Worm (Caenorhabditis elegans): Measurements from ENCODE around the gene math-38.

math-38 gene

ce11 chrII:1584140-1584539 is 4.4 kb upstream of the math-38 start, which contains the start of gene clec-21:
Gene clec-21 (minus strand): TSS chrII:1584240.
- no peak for TF ChIP-seq ceh-13 (GFP tag; optimal IDR thresholded peaks at IDR 0.05)
- TF ChIP-seq F13C5.2 (tag; optimal IDR thresholded peaks at IDR 0.05) = no peak
- TF ChIP-seq hmbx-1 (tag; optimal IDR thresholded peaks at IDR 0.05) = no peak
- no peak for TF ChIP-seq ama-1 (optimal IDR thresholded peaks at IDR 0.05)
- TF ChIP-seq ets-7 (tag; optimal IDR thresholded peaks at IDR 0.05) = no peak
- TF ChIP-seq sea-1 (GFP tag; conservative IDR thresholded peaks at IDR 0.05) = no peak
- no peak for TF ChIP-seq tbx-37 (GFP tag; conservative IDR thresholded peaks at IDR 0.05)
- TF ChIP-seq ceh-36 (tag; optimal IDR thresholded peaks at IDR 0.05) = no peak
- no peak for TF ChIP-seq hnd-1 (tag; optimal IDR thresholded peaks at IDR 0.05)
- no peak for TF ChIP-seq hmg-4 (GFP tag; optimal IDR thresholded peaks at IDR 0.05)
- no peak for TF ChIP-seq aly-1 (tag; optimal IDR thresholded peaks at IDR 0.05)
- TF ChIP-seq B0310.2 (tag; optimal IDR thresholded peaks at IDR 0.05) = no peak
- no peak for TF ChIP-seq pes-1 (GFP tag; IDR thresholded peaks at IDR 0.05)
- TF ChIP-seq flt-1 (GFP tag; IDR thresholded peaks at IDR 0.05) = no peak
- TF ChIP-seq tra-4 (tag; optimal IDR thresholded peaks at IDR 0.05) = no peak
- TF ChIP-seq scrt-1 (GFP tag; IDR thresholded peaks at IDR 0.05) = no peak
- no peak for TF ChIP-seq tbx-11 (GFP tag; IDR thresholded peaks at IDR 0.05)

ce11 chrII:1576772-1577171 is 3.0 kb downstream of the math-38 start:
- TF ChIP-seq ceh-36 (tag; optimal IDR thresholded peaks at IDR 0.05) (no peak), hnd-1 (tag; optimal IDR thresholded peaks at IDR 0.05) (no peak), ama-1 (optimal IDR thresholded peaks at IDR 0.05) (no peak), pes-1 (GFP tag; IDR thresholded peaks at IDR 0.05) (no peak), ceh-13 (GFP tag; optimal IDR thresholded peaks at IDR 0.05) (no peak), hmbx-1 (tag; optimal IDR thresholded peaks at IDR 0.05) (no peak), aly-1 (tag; optimal IDR thresholded peaks at IDR 0.05) (no peak)

- TF ChIP-seq tbx-37 (GFP tag; conservative IDR thresholded peaks at IDR 0.05) = no peak
- TF ChIP-seq ceh-36 (tag; optimal IDR thresholded peaks at IDR 0.05) = no peak
- no peak for TF ChIP-seq B0310.2 (tag; optimal IDR thresholded peaks at IDR 0.05)
- no peak for TF ChIP-seq flt-1 (GFP tag; IDR thresholded peaks at IDR 0.05)
- no peak for TF ChIP-seq hmg-4 (GFP tag; optimal IDR thresholded peaks at IDR 0.05)
- TF ChIP-seq hmbx-1 (tag; optimal IDR thresholded peaks at IDR 0.05) = no peak
- no peak for TF ChIP-seq ama-1 (optimal IDR thresholded peaks at IDR 0.05)
- no peak for TF ChIP-seq F13C5.2 (tag; optimal IDR thresholded peaks at IDR 0.05)
- no peak for TF ChIP-seq tbx-11 (GFP tag; IDR thresholded peaks at IDR 0.05)
- no peak for TF ChIP-seq sea-1 (GFP tag; conservative IDR thresholded peaks at IDR 0.05)
- no peak for TF ChIP-seq scrt-1 (GFP tag; IDR thresholded peaks at IDR 0.05)
- no peak for TF ChIP-seq ets-7 (tag; optimal IDR thresholded peaks at IDR 0.05)
- no peak for TF ChIP-seq pes-1 (GFP tag; IDR thresholded peaks at IDR 0.05)
These were observed 3.8 kb downstream of the math-38 start, which contains the start of gene K05F6.10 for ce11 chrII:1576030-1576429. Gene K05F6.10 (minus strand): TSS chrII:1576130.

ce11 chrII:1571032-1571431 is 8.8 kb downstream of the math-38 start, which contains the start of gene fbxb-46:
Gene fbxb-46 (minus strand): TSS chrII:1571132.
- TF ChIP-seq ceh-13 (GFP tag; optimal IDR thresholded peaks at IDR 0.05) (no peak), pes-1 (GFP tag; IDR thresholded peaks at IDR 0.05) (no peak), tbx-37 (GFP tag; conservative IDR thresholded peaks at IDR 0.05) (no peak), hmg-4 (GFP tag; optimal IDR thresholded peaks at IDR 0.05) (no peak), F13C5.2 (tag; optimal IDR thresholded peaks at IDR 0.05) (no peak), scrt-1 (GFP tag; IDR thresholded peaks at IDR 0.05) (no peak), B0310.2 (tag; optimal IDR thresholded peaks at IDR 0.05) (no peak), tbx-11 (GFP tag; IDR thresholded peaks at IDR 0.05) (no peak), flt-1 (GFP tag; IDR thresholded peaks at IDR 0.05) (no peak), hnd-1 (tag; optimal IDR thresholded peaks at IDR 0.05) (no peak), ama-1 (optimal IDR thresholded peaks at IDR 0.05) (no peak), hmbx-1 (tag; optimal IDR thresholded peaks at IDR 0.05) (no peak), aly-1 (tag; optimal IDR thresholded peaks at IDR 0.05) (no peak), tra-4 (tag; optimal IDR thresholded peaks at IDR 0.05) (no peak), ets-7 (tag; optimal IDR thresholded peaks at IDR 0.05) (no peak), sea-1 (GFP tag; conservative IDR thresholded peaks at IDR 0.05) (no peak)

- TF ChIP-seq scrt-1 (GFP tag; IDR thresholded peaks at IDR 0.05) (no peak), tbx-37 (GFP tag; conservative IDR thresholded peaks at IDR 0.05) (no peak), tbx-11 (GFP tag; IDR thresholded peaks at IDR 0.05) (no peak), ama-1 (optimal IDR thresholded peaks at IDR 0.05) (no peak), ceh-36 (tag; optimal IDR thresholded peaks at IDR 0.05) (no peak), hnd-1 (tag; optimal IDR thresholded peaks at IDR 0.05) (no peak), sea-1 (GFP tag; conservative IDR thresholded peaks at IDR 0.05) (no peak), flt-1 (GFP tag; IDR thresholded peaks at IDR 0.05) (no peak), B0310.2 (tag; optimal IDR thresholded peaks at IDR 0.05) (no peak), aly-1 (tag; optimal IDR thresholded peaks at IDR 0.05) (no peak), pes-1 (GFP tag; IDR thresholded peaks at IDR 0.05) (no peak), tra-4 (tag; optimal IDR thresholded peaks at IDR 0.05) (no peak), hmg-4 (GFP tag; optimal IDR thresholded peaks at IDR 0.05) (no peak), hmbx-1 (tag; optimal IDR thresholded peaks at IDR 0.05) (no peak), ceh-13 (GFP tag; optimal IDR thresholded peaks at IDR 0.05) (no peak), F13C5.2 (tag; optimal IDR thresholded peaks at IDR 0.05) (no peak), ets-7 (tag; optimal IDR thresholded peaks at IDR 0.05) (no peak)
These were observed 11.6 kb downstream of the math-38 start, which contains the start of gene fbxb-49 for ce11 chrII:1568214-1568613. Gene fbxb-49 (plus strand): TSS chrII:1568514.

ce11 chrII:1567646-1568045 is 12.1 kb downstream of the math-38 start, which contains the start of gene K05F6.8:
Gene K05F6.8 (minus strand): TSS chrII:1567746.
- TF ChIP-seq tra-4 (tag; optimal IDR thresholded peaks at IDR 0.05) (no peak), ama-1 (optimal IDR thresholded peaks at IDR 0.05) (no peak), scrt-1 (GFP tag; IDR thresholded peaks at IDR 0.05) (no peak), B0310.2 (tag; optimal IDR thresholded peaks at IDR 0.05) (no peak), hmg-4 (GFP tag; optimal IDR thresholded peaks at IDR 0.05) (no peak), pes-1 (GFP tag; IDR thresholded peaks at IDR 0.05) (no peak), F13C5.2 (tag; optimal IDR thresholded peaks at IDR 0.05) (no peak), flt-1 (GFP tag; IDR thresholded peaks at IDR 0.05) (no peak), ceh-13 (GFP tag; optimal IDR thresholded peaks at IDR 0.05) (no peak), sea-1 (GFP tag; conservative IDR thresholded peaks at IDR 0.05) (no peak), ets-7 (tag; optimal IDR thresholded peaks at IDR 0.05) (no peak), hnd-1 (tag; optimal IDR thresholded peaks at IDR 0.05) (no peak), tbx-37 (GFP tag; conservative IDR thresholded peaks at IDR 0.05) (no peak), ceh-36 (tag; optimal IDR thresholded peaks at IDR 0.05) (no peak), hmbx-1 (tag; optimal IDR thresholded peaks at IDR 0.05) (no peak), aly-1 (tag; optimal IDR thresholded peaks at IDR 0.05) (no peak)

ce11 chrII:1561863-1562262 is 17.9 kb downstream of the math-38 start, which contains the start of gene K05F6.14:
Gene K05F6.14 (plus strand): TSS chrII:1562163.
- no peak for TF ChIP-seq hnd-1 (tag; optimal IDR thresholded peaks at IDR 0.05)
- no peak for TF ChIP-seq sea-1 (GFP tag; conservative IDR thresholded peaks at IDR 0.05)
- no peak for TF ChIP-seq hmg-4 (GFP tag; optimal IDR thresholded peaks at IDR 0.05)
- TF ChIP-seq flt-1 (GFP tag; IDR thresholded peaks at IDR 0.05) = no peak
- no peak for TF ChIP-seq tbx-37 (GFP tag; conservative IDR thresholded peaks at IDR 0.05)
- TF ChIP-seq ceh-36 (tag; optimal IDR thresholded peaks at IDR 0.05) = no peak
- TF ChIP-seq hmbx-1 (tag; optimal IDR thresholded peaks at IDR 0.05) = no peak
- TF ChIP-seq tbx-11 (GFP tag; IDR thresholded peaks at IDR 0.05) = no peak
- TF ChIP-seq tra-4 (tag; optimal IDR thresholded peaks at IDR 0.05) = no peak
- TF ChIP-seq scrt-1 (GFP tag; IDR thresholded peaks at IDR 0.05) = no peak
- TF ChIP-seq ama-1 (optimal IDR thresholded peaks at IDR 0.05) = no peak
- no peak for TF ChIP-seq pes-1 (GFP tag; IDR thresholded peaks at IDR 0.05)
- no peak for TF ChIP-seq F13C5.2 (tag; optimal IDR thresholded peaks at IDR 0.05)
- TF ChIP-seq aly-1 (tag; optimal IDR thresholded peaks at IDR 0.05) = no peak

Measured in whole organism, early embryonic.